Worm (Caenorhabditis elegans): ENCODE measurements around the gene ceh-36.

ceh-36 gene

DNA sequence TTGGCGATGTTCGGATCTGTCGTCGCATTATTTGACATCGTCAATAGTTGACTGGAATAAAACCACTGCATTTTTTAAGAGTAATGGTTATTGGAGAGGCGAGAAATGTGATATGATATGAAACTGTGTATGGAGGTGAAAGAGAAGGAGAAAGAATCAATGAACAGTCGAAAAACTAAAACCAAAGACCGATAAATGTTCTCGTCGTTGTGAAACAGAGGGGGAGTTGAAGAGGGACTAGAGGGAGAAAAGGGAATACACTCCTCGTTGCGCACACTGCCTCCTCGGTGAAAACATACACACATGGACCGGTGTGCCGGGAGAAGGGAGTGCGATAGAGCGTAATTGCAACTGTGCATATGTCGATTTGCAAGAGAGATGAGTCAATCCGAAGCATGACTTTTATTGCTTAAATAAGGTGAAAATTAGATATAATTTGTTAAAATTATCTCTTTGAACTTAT lies 16.8 kb downstream of the ceh-36 start, which contains the start of gene sym-4 (continued):
- no peak for TF ChIP-seq F57C9.4 (tag; optimal IDR thresholded peaks at IDR 0.05)
- no peak for TF ChIP-seq mel-28 (tag; optimal IDR thresholded peaks at IDR 0.05; ENCODE audit: borderline replicate concordance)
- TF ChIP-seq efl-1 (GFP tag; optimal IDR thresholded peaks at IDR 0.05): peak; percentile 12
- TF ChIP-seq atf-7 (tag; optimal IDR thresholded peaks at IDR 0.05): peak; percentile 78
- TF ChIP-seq rpc-1 (optimal IDR thresholded peaks at IDR 0.05): no peak
- no peak for TF ChIP-seq rpc-1 (tag; optimal IDR thresholded peaks at IDR 0.05)
- peak; percentile 98 for TF ChIP-seq ets-4 (GFP tag; optimal IDR thresholded peaks at IDR 0.05)
- no peak for TF ChIP-seq lsl-1 (GFP tag; optimal IDR thresholded peaks at IDR 0.05)
- TF ChIP-seq F57A8.1 (GFP tag; optimal IDR thresholded peaks at IDR 0.05): no peak
- TF ChIP-seq D2030.7 (GFP tag; IDR thresholded peaks at IDR 0.05): no peak
- TF ChIP-seq T07F8.4 (tag; optimal IDR thresholded peaks at IDR 0.05): no peak
- TF ChIP-seq madf-6 (GFP tag; IDR thresholded peaks at IDR 0.05): no peak
- TF ChIP-seq C17E4.6 (GFP tag; IDR thresholded peaks at IDR 0.05): no peak
- TF ChIP-seq nfya-1 (tag; optimal IDR thresholded peaks at IDR 0.05; ENCODE audit: borderline replicate concordance, insufficient read depth): no peak
- peak; percentile 95 for TF ChIP-seq dox-1 (GFP tag; IDR thresholded peaks at IDR 0.05)
- TF ChIP-seq snpc-1.1 (tag; optimal IDR thresholded peaks at IDR 0.05; ENCODE audit: insufficient read depth): no peak
- no peak for TF ChIP-seq hsf-1 (GFP tag; IDR thresholded peaks at IDR 0.05)
- TF ChIP-seq F52B5.7 (tag; optimal IDR thresholded peaks at IDR 0.05): no peak
- TF ChIP-seq ceh-58 (GFP tag; IDR thresholded peaks at IDR 0.05): no peak
- TF ChIP-seq sea-2 (GFP tag; IDR thresholded peaks at IDR 0.05): no peak
- TF ChIP-seq zim-3 (tag; optimal IDR thresholded peaks at IDR 0.05): no peak
- TF ChIP-seq repo-1 (tag; optimal IDR thresholded peaks at IDR 0.05): peak; percentile 54

DNA sequence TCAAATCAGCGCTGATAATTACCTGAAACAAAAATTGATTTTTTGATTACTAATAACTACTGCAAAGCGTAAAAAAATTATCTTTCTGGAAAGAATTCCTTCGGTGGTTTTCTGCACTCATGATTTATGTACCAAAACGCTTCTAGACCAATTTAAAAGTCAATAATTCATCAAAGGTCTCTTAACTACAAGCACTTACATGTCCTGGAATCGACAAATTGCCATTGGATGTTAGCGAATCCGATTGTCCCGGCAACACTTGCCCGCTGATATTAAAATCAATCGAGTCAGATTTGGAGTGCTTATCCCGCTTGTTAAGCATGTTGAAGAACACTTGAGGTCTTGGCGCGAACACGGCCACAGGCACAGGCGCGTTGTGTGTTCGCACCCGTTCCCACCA lies 21.2 kb downstream of the ceh-36 start:
- TF ChIP-seq cebp-2 (GFP tag; IDR thresholded peaks at IDR 0.05): 0 out of 2 replicates have a peak, but pooled peaks have one; percentile 44
- TF ChIP-seq K11D2.4 (GFP tag; IDR thresholded peaks at IDR 0.05): no peak

DNA sequence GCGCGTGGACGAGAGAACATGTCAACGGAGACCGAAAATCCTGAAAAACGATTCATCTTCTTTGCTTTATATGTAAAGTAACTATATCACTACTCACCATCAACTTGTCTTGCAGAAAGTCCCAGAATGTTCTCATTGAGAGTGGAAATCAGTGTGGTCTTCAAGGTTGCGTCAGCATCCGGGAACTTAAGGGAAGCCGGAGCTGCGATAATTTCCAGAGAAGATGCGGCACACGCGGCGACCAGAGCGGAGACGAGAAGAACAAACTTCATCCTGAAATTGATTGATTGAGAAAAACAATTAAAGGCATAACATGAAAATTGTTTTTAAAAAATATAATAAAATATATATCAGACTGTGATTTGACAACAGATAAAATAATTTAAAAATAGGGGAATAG lies 22.1 kb downstream of the ceh-36 start, which contains the start of gene vha-20:
TSS of gene vha-20 (minus strand) at position 273 of the 400 bp plus-strand sequence.
- no peak for TF ChIP-seq aptf-2 (GFP tag; conservative IDR thresholded peaks at IDR 0.05)
- no peak for TF ChIP-seq ekl-4 (GFP tag; IDR thresholded peaks at IDR 0.05)
- no peak for TF ChIP-seq tbx-9 (tag; optimal IDR thresholded peaks at IDR 0.05; ENCODE audit: borderline replicate concordance)
- no peak for TF ChIP-seq dpff-1 (tag; optimal IDR thresholded peaks at IDR 0.05)
- no peak for TF ChIP-seq snpc-4 (GFP tag; optimal IDR thresholded peaks at IDR 0.05)
- TF ChIP-seq snpc-4 (tag; optimal IDR thresholded peaks at IDR 0.05): peak in 1 of 4 experiments; percentile 8
- no peak for TF ChIP-seq B0035.1 (tag; optimal IDR thresholded peaks at IDR 0.05)
- TF ChIP-seq lin-40 (tag; optimal IDR thresholded peaks at IDR 0.05): no peak
- TF ChIP-seq mcd-1 (GFP tag; IDR thresholded peaks at IDR 0.05): peak; percentile 33; the same call in 1 of the 2 replicates
- no peak for TF ChIP-seq ceh-79 (tag; optimal IDR thresholded peaks at IDR 0.05)
- no peak for TF ChIP-seq lsl-1 (GFP tag; optimal IDR thresholded peaks at IDR 0.05)
- TF ChIP-seq hmg-20 (GFP tag; IDR thresholded peaks at IDR 0.05): no peak
- TF ChIP-seq F37B4.10 (GFP tag; IDR thresholded peaks at IDR 0.05): no peak
- TF ChIP-seq let-526 (GFP tag; IDR thresholded peaks at IDR 0.05): no peak
- no peak for TF ChIP-seq hmg-1.2 (GFP tag; IDR thresholded peaks at IDR 0.05)
- no peak for TF ChIP-seq T26A5.8 (tag; optimal IDR thresholded peaks at IDR 0.05)
- no peak for TF ChIP-seq ztf-22 (GFP tag; optimal IDR thresholded peaks at IDR 0.05)
- TF ChIP-seq hsf-1 (GFP tag; IDR thresholded peaks at IDR 0.05): no peak
- TF ChIP-seq Y53F4B.3 (GFP tag; IDR thresholded peaks at IDR 0.05): no peak
- TF ChIP-seq efl-1 (GFP tag; optimal IDR thresholded peaks at IDR 0.05): no peak
- no peak for TF ChIP-seq T07F8.4 (tag; optimal IDR thresholded peaks at IDR 0.05)
- peak; percentile 13 for TF ChIP-seq F52B5.7 (tag; optimal IDR thresholded peaks at IDR 0.05)
- 0 out of 2 replicates have a peak, but pooled peaks have one; percentile 19 for TF ChIP-seq egl-44 (GFP tag; IDR thresholded peaks at IDR 0.05)
- no peak for TF ChIP-seq lsy-27 (tag; optimal IDR thresholded peaks at IDR 0.05; ENCODE audit: borderline replicate concordance, insufficient read depth)
- peak in 1 of 2 experiments; percentile 16 for TF ChIP-seq let-607 (tag; optimal IDR thresholded peaks at IDR 0.05)
- no peak for TF ChIP-seq mel-28 (tag; optimal IDR thresholded peaks at IDR 0.05; ENCODE audit: borderline replicate concordance)
- TF ChIP-seq madf-8 (GFP tag; conservative IDR thresholded peaks at IDR 0.05): no peak
- no peak for TF ChIP-seq akir-1 (GFP tag; optimal IDR thresholded peaks at IDR 0.05)
